Fruit fly (Drosophila melanogaster): ENCODE measurements around the gene Mcr.

The Mcr gene

dm6 chr2L:8024325-8024724 lies 58.5 kb downstream of the Mcr start:
- no peak for TF ChIP-seq Sin3A (optimal IDR thresholded peaks at IDR 0.05)
- TF ChIP-seq psq (optimal IDR thresholded peaks at IDR 0.05), result no peak
- no peak for TF ChIP-seq ttk (optimal IDR thresholded peaks at IDR 0.05)
- TF ChIP-seq h (optimal IDR thresholded peaks at IDR 0.05), result no peak
- no peak for TF ChIP-seq Myc (optimal IDR thresholded peaks at IDR 0.05)
- TF ChIP-seq insv (optimal IDR thresholded peaks at IDR 0.05), result no peak

Data from Kc167 (cell line).